Worm (Caenorhabditis elegans): ENCODE measurements around the gene ceh-99.

DNA sequence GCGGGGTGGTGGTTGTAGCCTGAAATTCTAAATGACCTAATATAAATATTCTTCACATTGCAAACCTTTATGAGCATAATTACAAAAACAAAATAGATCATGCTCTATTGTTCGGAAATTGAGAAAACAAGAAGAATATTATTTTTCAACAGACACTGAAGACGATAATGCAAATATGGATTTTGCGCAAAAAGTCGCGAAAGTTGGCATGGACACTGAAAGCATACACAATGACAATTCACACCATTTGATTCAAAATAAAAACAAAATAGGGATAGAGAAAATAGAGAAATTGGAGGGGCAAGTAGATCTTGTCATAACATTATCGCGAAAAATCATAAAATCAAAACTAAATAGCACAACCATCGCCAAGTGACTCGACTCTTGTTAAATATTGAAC lies 53.0 kb downstream of the ceh-99 start, which contains the start of gene Y38E10A.35:
- no peak for TF ChIP-seq tbx-37 (GFP tag; conservative IDR thresholded peaks at IDR 0.05)
- TF ChIP-seq ama-1 (optimal IDR thresholded peaks at IDR 0.05), result no peak
- no peak for TF ChIP-seq scrt-1 (GFP tag; IDR thresholded peaks at IDR 0.05)

Data from whole organism, early embryonic.